Worm (Caenorhabditis elegans) whole organism, L1 larva: ENCODE results near the gene C25E10.11.

Source experiments
- C16A3.4 ChIP-seq: fragments of 150-350 bp; optimal IDR thresholded peaks from 2 replicates; lab custom pipeline; 2014; ENCODE audit warnings: missing biosample characterization, missing genetic modification characterization
- C34B4.2 ChIP-seq: sonication (generic microtip); optimal IDR thresholded peaks from 2 replicates; lab custom pipeline; 2017; ENCODE audit warnings: mild to moderate bottlenecking, missing genetic modification characterization, missing compliant biosample characterization
- Y116A8C.19 ChIP-seq: sonication (generic microtip); optimal IDR thresholded peaks from 2 replicates; lab custom pipeline; 2016; ENCODE audit warnings: missing compliant biosample characterization, missing genetic modification characterization, borderline replicate concordance
- aha-1 ChIP-seq: fragments of 150-350 bp; optimal IDR thresholded peaks from 2 replicates; lab custom pipeline; 2014; ENCODE audit warnings: missing biosample characterization, missing genetic modification characterization
- alr-1 ChIP-seq: fragments of 200-800 bp; sonication (Bioruptor generic); optimal IDR thresholded peaks from 2 replicates; lab custom pipeline; 2018; ENCODE audit warnings: borderline replicate concordance, mild to moderate bottlenecking, missing genetic modification characterization, missing compliant biosample characterization
- ceh-82 ChIP-seq, 3 experiments: fragments of 150-350 bp in 1 of 3; sonication (generic microtip) in 2 of 3; optimal IDR thresholded peaks; 2 replicates each; lab custom pipeline; 2014 to 2017; ENCODE audit warnings: missing biosample characterization in 3 of 3, missing genetic modification characterization in 3 of 3
- ceh-90 ChIP-seq: sonication (generic microtip); optimal IDR thresholded peaks from 2 replicates; lab custom pipeline; 2016; ENCODE audit warnings: missing genetic modification characterization, missing compliant biosample characterization
- ces-1 ChIP-seq: fragments of 150-350 bp; optimal IDR thresholded peaks from 2 replicates; lab custom pipeline; 2014; ENCODE audit warnings: missing biosample characterization, missing genetic modification reagents, missing genetic modification characterization
- efl-1 ChIP-seq, 4 experiments: fragments of 150-350 bp; optimal IDR thresholded peaks in 3 of 4; peaks in 1 of 4; 1 replicate in 1 of 4; 2 replicates in 3 of 4; lab custom pipeline; 2014; ENCODE audit warnings: missing biosample characterization in 2 of 4, missing genetic modification characterization in 2 of 4, missing genetic modification reagents in 2 of 4
- efl-3 ChIP-seq: fragments of 200-800 bp; sonication (Bioruptor generic); optimal IDR thresholded peaks from 2 replicates; lab custom pipeline; 2018; ENCODE audit warnings: mild to moderate bottlenecking, missing genetic modification characterization, missing compliant biosample characterization
- elt-3 ChIP-seq, 6 experiments: fragments of 150-350 bp in 1 of 6; sonication (generic microtip); optimal IDR thresholded peaks; 2 replicates each; lab custom pipeline; 2017 to 2018; ENCODE audit warnings: missing biosample characterization in 6 of 6, missing genetic modification characterization in 6 of 6, inconsistent platforms in 1 of 6
- ets-5 ChIP-seq: fragments of 200-800 bp; sonication (Bioruptor generic); IDR thresholded peaks from 2 replicates; pipeline ENCODE4 v1.3.6; 2022; ENCODE audit warnings: missing genetic modification characterization, missing compliant biosample characterization
- fkh-4 ChIP-seq: sonication (generic microtip); optimal IDR thresholded peaks from 2 replicates; lab custom pipeline; 2016; ENCODE audit warnings: missing compliant biosample characterization, missing genetic modification characterization, borderline replicate concordance
- hlh-17 ChIP-seq: fragments of 200-800 bp; sonication (Bioruptor generic); optimal IDR thresholded peaks from 2 replicates; lab custom pipeline; 2018; ENCODE audit warnings: missing genetic modification characterization, mild to moderate bottlenecking, missing compliant biosample characterization, moderate library complexity, borderline replicate concordance
- hpl-2 ChIP-seq: fragments of 150-350 bp; optimal IDR thresholded peaks from 2 replicates; lab custom pipeline; 2014; ENCODE audit warnings: missing biosample characterization, missing genetic modification reagents, missing genetic modification characterization
- isw-1 ChIP-seq: fragments of 200-800 bp; sonication (Bioruptor generic); IDR thresholded peaks from 2 replicates; pipeline ENCODE4 v1.3.6; 2022; ENCODE audit warnings: missing genetic modification characterization, missing compliant biosample characterization
- lin-13 ChIP-seq: fragments of 150-350 bp; optimal IDR thresholded peaks from 2 replicates; lab custom pipeline; 2014; ENCODE audit warnings: missing biosample characterization, missing genetic modification reagents, missing genetic modification characterization
- lin-14 ChIP-seq: fragments of 200-800 bp; sonication (Bioruptor generic); optimal IDR thresholded peaks from 2 replicates; lab custom pipeline; 2018; ENCODE audit warnings: mild to moderate bottlenecking, missing genetic modification characterization, moderate library complexity, missing compliant biosample characterization
- lin-35 ChIP-seq, 2 experiments: fragments of 150-350 bp; optimal IDR thresholded peaks; 2 replicates each; lab custom pipeline; 2014; ENCODE audit warnings: missing biosample characterization in 2 of 2, missing genetic modification characterization in 2 of 2, missing genetic modification reagents in 2 of 2
- mef-2 ChIP-seq: fragments of 150-350 bp; optimal IDR thresholded peaks from 2 replicates; lab custom pipeline; 2014; ENCODE audit warnings: missing biosample characterization, missing genetic modification characterization
- nhr-12 ChIP-seq: sonication (generic microtip); optimal IDR thresholded peaks from 2 replicates; lab custom pipeline; 2017; ENCODE audit warnings: missing biosample characterization, missing genetic modification characterization
- nhr-20 ChIP-seq: sonication (generic microtip); optimal IDR thresholded peaks from 2 replicates; lab custom pipeline; 2016; ENCODE audit warnings: mild to moderate bottlenecking, missing genetic modification characterization, missing compliant biosample characterization
- nhr-237 ChIP-seq: fragments of 150-350 bp; optimal IDR thresholded peaks from 2 replicates; lab custom pipeline; 2014; ENCODE audit warnings: missing biosample characterization, missing genetic modification characterization
- nhr-28 ChIP-seq: fragments of 150-350 bp; optimal IDR thresholded peaks from 2 replicates; lab custom pipeline; 2014; ENCODE audit warnings: missing biosample characterization, missing genetic modification characterization
- nhr-71 ChIP-seq: sonication (generic microtip); optimal IDR thresholded peaks from 2 replicates; lab custom pipeline; 2016; ENCODE audit warnings: mild to moderate bottlenecking, missing genetic modification characterization, moderate library complexity, missing compliant biosample characterization
- nhr-90 ChIP-seq: sonication (generic microtip); optimal IDR thresholded peaks from 2 replicates; lab custom pipeline; 2016; ENCODE audit warnings: mild to moderate bottlenecking, missing genetic modification characterization, missing compliant biosample characterization; ENCODE audit not compliant: poor library complexity
- pqm-1 ChIP-seq: sonication (generic microtip); optimal IDR thresholded peaks from 3 replicates; lab custom pipeline; 2017; ENCODE audit warnings: missing biosample characterization, missing genetic modification characterization
- snpc-4 ChIP-seq: fragments of 150-350 bp; optimal IDR thresholded peaks from 2 replicates; lab custom pipeline; 2014; ENCODE audit warnings: missing biosample characterization, missing genetic modification characterization
- swsn-7 ChIP-seq: sonication (generic microtip); optimal IDR thresholded peaks from 2 replicates; lab custom pipeline; 2016; ENCODE audit warnings: missing genetic modification characterization, missing compliant biosample characterization
- tbx-2 ChIP-seq: sonication (generic microtip); optimal IDR thresholded peaks from 2 replicates; lab custom pipeline; 2016; ENCODE audit warnings: missing genetic modification characterization, missing compliant biosample characterization
- tlp-1 ChIP-seq: fragments of 150-350 bp; optimal IDR thresholded peaks from 2 replicates; lab custom pipeline; 2014; ENCODE audit warnings: missing biosample characterization, missing genetic modification characterization
- unc-130 ChIP-seq: fragments of 150-350 bp; optimal IDR thresholded peaks from 2 replicates; lab custom pipeline; 2017; ENCODE audit warnings: missing biosample characterization, missing genetic modification characterization, inconsistent platforms
- unc-30 ChIP-seq: sonication (generic microtip); optimal IDR thresholded peaks from 2 replicates; lab custom pipeline; 2017; ENCODE audit warnings: missing biosample characterization, missing genetic modification characterization
- unc-62 ChIP-seq: fragments of 150-350 bp; optimal IDR thresholded peaks from 2 replicates; lab custom pipeline; 2014; ENCODE audit warnings: missing biosample characterization, missing genetic modification reagents, missing genetic modification characterization
- xbp-1 ChIP-seq: sonication (generic microtip); optimal IDR thresholded peaks from 2 replicates; lab custom pipeline; 2016; ENCODE audit warnings: missing genetic modification characterization, missing compliant biosample characterization
- ztf-11 ChIP-seq, 2 experiments: sonication (generic microtip); optimal IDR thresholded peaks; 2 replicates each; lab custom pipeline; 2016 to 2017; ENCODE audit warnings: missing genetic modification characterization in 2 of 2, missing biosample characterization in 1 of 2, missing compliant biosample characterization in 1 of 2
- ztf-4 ChIP-seq: fragments of 150-350 bp; optimal IDR thresholded peaks from 2 replicates; lab custom pipeline; 2014; ENCODE audit warnings: missing biosample characterization, missing genetic modification characterization

C25E10.11 gene

ce11 chrV:9030248-9030647 lies 28.3 kb downstream of the C25E10.11 start, which contains the start of gene C25E10.5:
Gene C25E10.5, plus strand, starts transcription at chrV:9030548.
- TF ChIP-seq unc-30 (tag; lab: Kevin White, UChicago) (no peak), efl-1 (optimal IDR thresholded peaks at IDR 0.05; lab: Kevin White, UChicago) (no peak), efl-1 (GFP tag; optimal IDR thresholded peaks at IDR 0.05 in 1 of 2; lab: Kevin White, UChicago) (peak in 1 of 2 experiments; percentile 40)

ce11 chrV:9024713-9025112 lies 33.8 kb downstream of the C25E10.11 start, which contains the start of gene bus-1:
Gene bus-1, minus strand, starts transcription at chrV:9024813.
- TF ChIP-seq mef-2: no peak
- TF ChIP-seq lin-14 (GFP tag; lab: Kevin White, UChicago): no peak
- no peak for TF ChIP-seq unc-62
- no peak for TF ChIP-seq pqm-1 (tag; lab: Kevin White, UChicago)
- no peak for TF ChIP-seq hpl-2 (GFP tag; lab: Kevin White, UChicago)
- no peak for TF ChIP-seq ces-1 (GFP tag; lab: Kevin White, UChicago)
- TF ChIP-seq C16A3.4 (tag; lab: Kevin White, UChicago): no peak
- no peak for TF ChIP-seq nhr-20 (tag; lab: Kevin White, UChicago)
- TF ChIP-seq, all 84 proteins: peak for 0

- TF ChIP-seq tlp-1 (tag; lab: Kevin White, UChicago) (no peak), snpc-4 (tag; lab: Kevin White, UChicago) (no peak)
These were observed 36.4 kb downstream of the C25E10.11 start, which contains the start of gene oac-41 for ce11 chrV:9022078-9022477. Gene oac-41, minus strand, starts transcription at chrV:9022178.

ce11 chrV:9018871-9019270 lies 39.7 kb downstream of the C25E10.11 start:
- TF ChIP-seq nhr-12 (no peak), pqm-1 (tag; lab: Kevin White, UChicago) (no peak), ces-1 (GFP tag; lab: Kevin White, UChicago) (no peak), xbp-1 (tag; lab: Kevin White, UChicago) (no peak), nhr-90 (tag; lab: Kevin White, UChicago) (no peak)

- TF ChIP-seq unc-62: no peak
- TF ChIP-seq ztf-4 (tag; lab: Kevin White, UChicago): no peak
- no peak for TF ChIP-seq lin-13 (GFP tag; lab: Kevin White, UChicago)
- TF ChIP-seq swsn-7 (tag; lab: Kevin White, UChicago): no peak
- TF ChIP-seq ztf-11 (tag; optimal IDR thresholded peaks at IDR 0.05; lab: Kevin White, UChicago): no peak
- TF ChIP-seq nhr-28 (tag; lab: Kevin White, UChicago): no peak
- no peak for TF ChIP-seq elt-3 (tag; optimal IDR thresholded peaks at IDR 0.05; lab: Kevin White, UChicago)
- TF ChIP-seq tbx-2 (tag; lab: Kevin White, UChicago): no peak
- TF ChIP-seq alr-1 (tag; lab: Kevin White, UChicago): no peak
- TF ChIP-seq fkh-4 (tag; lab: Kevin White, UChicago): no peak
- no peak for TF ChIP-seq Y116A8C.19
- TF ChIP-seq isw-1 (GFP tag; lab: Robert Waterston, UW): no peak
- no peak for TF ChIP-seq hlh-17 (GFP tag; lab: Kevin White, UChicago)
These were observed 42.0 kb downstream of the C25E10.11 start, which contains the start of gene oac-40 for ce11 chrV:9016479-9016878. Gene oac-40, plus strand, starts transcription at chrV:9016779.

- TF ChIP-seq alr-1 (tag; lab: Kevin White, UChicago): no peak
- TF ChIP-seq efl-3 (GFP tag; lab: Kevin White, UChicago): no peak
- TF ChIP-seq ceh-90 (tag; lab: Kevin White, UChicago): no peak
- no peak for TF ChIP-seq nhr-237 (tag; lab: Kevin White, UChicago)
- TF ChIP-seq C34B4.2 (tag; lab: Kevin White, UChicago): no peak
- TF ChIP-seq nhr-12: no peak
- TF ChIP-seq nhr-71 (tag; lab: Kevin White, UChicago): no peak
- TF ChIP-seq unc-130 (tag; lab: Kevin White, UChicago): no peak
- no peak for TF ChIP-seq nhr-20 (tag; lab: Kevin White, UChicago)
- TF ChIP-seq aha-1 (tag; lab: Kevin White, UChicago): no peak
- TF ChIP-seq unc-62: no peak
- no peak for TF ChIP-seq lin-35 (GFP tag; optimal IDR thresholded peaks at IDR 0.05; lab: Kevin White, UChicago)
- TF ChIP-seq efl-1 (optimal IDR thresholded peaks at IDR 0.05; lab: Kevin White, UChicago): no peak
- TF ChIP-seq efl-1 (GFP tag; optimal IDR thresholded peaks at IDR 0.05 in 1 of 2; lab: Kevin White, UChicago): no peak
- TF ChIP-seq ceh-82 (tag; optimal IDR thresholded peaks at IDR 0.05; lab: Kevin White, UChicago): no peak
- TF ChIP-seq ets-5 (GFP tag; lab: Robert Waterston, UW): no peak
These were observed 43.0 kb downstream of the C25E10.11 start, which contains the start of gene srt-18 for ce11 chrV:9015540-9015939. Gene srt-18, minus strand, starts transcription at chrV:9015640.
